Worm (Caenorhabditis elegans) whole organism, L4 larva: Measurements from ENCODE around the gene nlp-78.

ENCODE experiments used
- daf-12 ChIP-seq: fragments of 150-350 bp; optimal IDR thresholded peaks from 2 replicates; lab custom pipeline; 2014; ENCODE audit warnings: missing biosample characterization, missing genetic modification reagents, missing genetic modification characterization
- fos-1 ChIP-seq: fragments of 150-350 bp; optimal IDR thresholded peaks from 2 replicates; lab custom pipeline; 2014; ENCODE audit warnings: missing biosample characterization, missing genetic modification characterization
- lsy-2 ChIP-seq, 2 experiments: fragments of 150-350 bp in 1 of 2; sonication (generic microtip) in 1 of 2; optimal IDR thresholded peaks; 2 replicates each; lab custom pipeline; 2014 to 2017; ENCODE audit warnings: missing biosample characterization in 2 of 2, missing genetic modification characterization in 2 of 2
- madf-5 ChIP-seq, 2 experiments: fragments of 200-800 bp; sonication (Bioruptor generic); IDR thresholded peaks; 2 replicates each; pipeline ENCODE4 v1.3.6; 2022; ENCODE audit warnings: missing compliant biosample characterization in 2 of 2, missing genetic modification characterization in 2 of 2
- php-3 ChIP-seq: fragments of 200-800 bp; sonication (Bioruptor generic); IDR thresholded peaks from 2 replicates; pipeline ENCODE4 v1.3.6; 2022; ENCODE audit warnings: missing genetic modification reagents, missing genetic modification characterization, missing compliant biosample characterization

- TF ChIP-seq daf-12 (tag; lab: Kevin White, UChicago) (no peak), fos-1 (tag; lab: Kevin White, UChicago) (no peak), php-3 (GFP tag; lab: Robert Waterston, UW) (no peak), madf-5 (GFP tag; IDR thresholded peaks at IDR 0.05; lab: Robert Waterston, UW) (no peak), lsy-2 (tag; optimal IDR thresholded peaks at IDR 0.05; lab: Kevin White, UChicago) (no peak)
Observed at ce11 chrII:9165762-9166460, 29.9 kb downstream of the nlp-78 start, which contains the start of gene W07A12.8.
